Worm (Caenorhabditis elegans): ENCODE measurements around the gene F56H9.6.

ce11 chrV:12601835-12602234 is 27.8 kb downstream of the F56H9.6 start:
- TF ChIP-seq hlh-30 (tag; optimal IDR thresholded peaks at IDR 0.05; ENCODE audit: insufficient read depth) (no peak), pag-3 (tag; optimal IDR thresholded peaks at IDR 0.05; ENCODE audit: borderline replicate concordance) (no peak)
